Fruit fly (Drosophila melanogaster): ENCODE data around the gene CG43145.

CG43145 gene

dm6 chr2L:3685139-3685851, 16.3 kb upstream of the CG43145 start (continued):
- no peak for TF ChIP-seq lab (GFP tag; optimal IDR thresholded peaks at IDR 0.05)
- no peak for TF ChIP-seq chinmo (GFP tag; IDR thresholded peaks at IDR 0.05; ENCODE audit: partially characterized antibody)
- no peak for TF ChIP-seq stc (GFP tag; IDR thresholded peaks at IDR 0.05)
- no peak for TF ChIP-seq CG8944 (GFP tag; optimal IDR thresholded peaks at IDR 0.05)
- no peak for TF ChIP-seq CG6654 (GFP tag; optimal IDR thresholded peaks at IDR 0.05)
- no peak for TF ChIP-seq knrl (GFP tag; IDR thresholded peaks at IDR 0.05; ENCODE audit: partially characterized antibody)
- TF ChIP-seq CG17186 (GFP tag; optimal IDR thresholded peaks at IDR 0.05), result no peak
- TF ChIP-seq CG7372 (GFP tag; IDR thresholded peaks at IDR 0.05), result no peak
- TF ChIP-seq CG1792 (GFP tag; optimal IDR thresholded peaks at IDR 0.05), result no peak
- TF ChIP-seq Scr (GFP tag; IDR thresholded peaks at IDR 0.05; ENCODE audit: partially characterized antibody), result no peak
- TF ChIP-seq CG12155 (GFP tag; optimal IDR thresholded peaks at IDR 0.05), result no peak
- no peak for TF ChIP-seq ham (GFP tag; IDR thresholded peaks at IDR 0.05)
- no peak for TF ChIP-seq exex (tag; optimal IDR thresholded peaks at IDR 0.05)
- no peak for TF ChIP-seq CG9932 (GFP tag; IDR thresholded peaks at IDR 0.05)
- TF ChIP-seq CG13775 (GFP tag; optimal IDR thresholded peaks at IDR 0.05), result no peak
- TF ChIP-seq CG1603 (tag; optimal IDR thresholded peaks at IDR 0.05), result no peak
- TF ChIP-seq trem (tag; optimal IDR thresholded peaks at IDR 0.05), result no peak
- peak; percentile 55; the same call in 1 of the 2 replicates for TF ChIP-seq Xrp1 (GFP tag; IDR thresholded peaks at IDR 0.05)
- TF ChIP-seq CG1647 (GFP tag; optimal IDR thresholded peaks at IDR 0.05), result no peak
- TF ChIP-seq Nf-YB (GFP tag; optimal IDR thresholded peaks at IDR 0.05), result peak; percentile 86
- no peak for TF ChIP-seq CG4854 (GFP tag; optimal IDR thresholded peaks at IDR 0.05)
- TF ChIP-seq BtbVII (GFP tag; optimal IDR thresholded peaks at IDR 0.05), result no peak
- TF ChIP-seq CG30431 (GFP tag; optimal IDR thresholded peaks at IDR 0.05), result peak; percentile 4
- TF ChIP-seq pnt (GFP tag; optimal IDR thresholded peaks at IDR 0.05), result peak; percentile 27
- TF ChIP-seq Spps (tag; optimal IDR thresholded peaks at IDR 0.05), result no peak
- TF ChIP-seq vvl (GFP tag; IDR thresholded peaks at IDR 0.05), result peak; percentile 26; the same call in 1 of the 2 replicates
- 0 out of 3 replicates have a peak, but pooled peaks have one; percentile 36 for TF ChIP-seq ci (GFP tag; IDR thresholded peaks at IDR 0.05)
- no peak for TF ChIP-seq CG7556 (GFP tag; optimal IDR thresholded peaks at IDR 0.05)
- no peak for TF ChIP-seq Lim3 (GFP tag; IDR thresholded peaks at IDR 0.05)
- TF ChIP-seq schlank (tag; optimal IDR thresholded peaks at IDR 0.05), result no peak
- no peak for TF ChIP-seq CG7786 (GFP tag; optimal IDR thresholded peaks at IDR 0.05)
- no peak for TF ChIP-seq sqz (GFP tag; optimal IDR thresholded peaks at IDR 0.05)
- TF ChIP-seq CG11723 (GFP tag; optimal IDR thresholded peaks at IDR 0.05), result no peak
- no peak for TF ChIP-seq CG30020 (tag; optimal IDR thresholded peaks at IDR 0.05)
- no peak for TF ChIP-seq nom (GFP tag; optimal IDR thresholded peaks at IDR 0.05)
- TF ChIP-seq wdn (GFP tag; IDR thresholded peaks at IDR 0.05), result no peak
- TF ChIP-seq Elba2 (GFP tag; optimal IDR thresholded peaks at IDR 0.05), result no peak
- no peak for TF ChIP-seq al (GFP tag; IDR thresholded peaks at IDR 0.05)
- no peak for TF ChIP-seq CG8924 (tag; optimal IDR thresholded peaks at IDR 0.05)
- no peak for TF ChIP-seq HHEX (GFP tag; optimal IDR thresholded peaks at IDR 0.05)
- TF ChIP-seq bsh (GFP tag; optimal IDR thresholded peaks at IDR 0.05), result peak in 1 of 2 experiments; percentile 49
- TF ChIP-seq Rfx (GFP tag; IDR thresholded peaks at IDR 0.05), result no peak
- 0 out of 2 replicates have a peak, but pooled peaks have one; percentile 8 for TF ChIP-seq CG10959 (GFP tag; IDR thresholded peaks at IDR 0.05)
- no peak for TF ChIP-seq slp2 (GFP tag; optimal IDR thresholded peaks at IDR 0.05)
- TF ChIP-seq ems (GFP tag; optimal IDR thresholded peaks at IDR 0.05), result no peak
- no peak for TF ChIP-seq CG13424 (tag; optimal IDR thresholded peaks at IDR 0.05)
- TF ChIP-seq klu (GFP tag; IDR thresholded peaks at IDR 0.05), result no peak
- TF ChIP-seq CG18011 (GFP tag; optimal IDR thresholded peaks at IDR 0.05), result no peak
- peak; percentile 27 for TF ChIP-seq CG12391 (tag; optimal IDR thresholded peaks at IDR 0.05)
- no peak for TF ChIP-seq CG14441 (GFP tag; IDR thresholded peaks at IDR 0.05)
